Fruit fly (Drosophila melanogaster) whole organism, embryonic: ENCODE results near the gene RpL13.

ENCODE experiments used
- CG10366 ChIP-seq: fragments of 200-800 bp; sonication (Bioruptor generic); IDR thresholded peaks from 2 replicates; pipeline ENCODE4 v1.3.6; 2022; ENCODE audit warnings: missing biosample characterization, missing genetic modification characterization
- CG11398 ChIP-seq: fragments of 200-800 bp; sonication (Bioruptor generic); optimal IDR thresholded peaks from 2 replicates; lab custom pipeline; 2016; ENCODE audit warnings: missing biosample characterization, missing genetic modification characterization
- CG11504 ChIP-seq: fragments of 200-800 bp; sonication (Bioruptor generic); optimal IDR thresholded peaks from 3 replicates; lab custom pipeline; 2019; ENCODE audit warnings: missing biosample characterization, mild to moderate bottlenecking, missing genetic modification characterization, moderate library complexity
- CG12744 ChIP-seq: fragments of 200-800 bp; sonication (Bioruptor generic); optimal IDR thresholded peaks from 2 replicates; lab custom pipeline; 2016; ENCODE audit warnings: missing biosample characterization, missing genetic modification characterization
- CG13123 ChIP-seq: fragments of 200-800 bp; sonication (Bioruptor generic); optimal IDR thresholded peaks from 2 replicates; lab custom pipeline; 2016; ENCODE audit warnings: missing biosample characterization, missing genetic modification characterization
- CG15073 ChIP-seq: fragments of 200-800 bp; sonication (Bioruptor generic); optimal IDR thresholded peaks from 2 replicates; lab custom pipeline; 2016; ENCODE audit warnings: missing biosample characterization, missing genetic modification characterization
- CG15514 ChIP-seq: fragments of 200-800 bp; sonication (Bioruptor generic); optimal IDR thresholded peaks from 3 replicates; lab custom pipeline; 2017; ENCODE audit warnings: missing biosample characterization, missing genetic modification characterization, mild to moderate bottlenecking, moderate library complexity, missing genetic modification reagents
- CG15696 ChIP-seq: fragments of 200-800 bp; sonication (Bioruptor generic); optimal IDR thresholded peaks from 2 replicates; lab custom pipeline; 2019; ENCODE audit warnings: missing biosample characterization, mild to moderate bottlenecking, missing genetic modification characterization, moderate library complexity
- CG17802 ChIP-seq: fragments of 200-800 bp; sonication (Bioruptor generic); optimal IDR thresholded peaks from 2 replicates; lab custom pipeline; 2018; ENCODE audit warnings: missing biosample characterization, mild to moderate bottlenecking, missing genetic modification characterization, moderate library complexity
- CG18619 ChIP-seq: fragments of 200-800 bp; sonication (Bioruptor generic); optimal IDR thresholded peaks from 3 replicates; lab custom pipeline; 2017; ENCODE audit warnings: missing biosample characterization, mild to moderate bottlenecking, missing genetic modification characterization
- CG33213 ChIP-seq: fragments of 200-800 bp; sonication (Bioruptor generic); optimal IDR thresholded peaks from 3 replicates; lab custom pipeline; 2016; ENCODE audit warnings: missing biosample characterization, missing genetic modification characterization
- CG3726 ChIP-seq: fragments of 200-800 bp; sonication (Bioruptor generic); IDR thresholded peaks from 3 replicates; pipeline ENCODE4, ENCODE4 v1.3.6; 2022; ENCODE audit warnings: missing biosample characterization, missing genetic modification characterization
- CG4328 ChIP-seq: fragments of 200-800 bp; sonication (Bioruptor generic); optimal IDR thresholded peaks from 3 replicates; lab custom pipeline; 2017; ENCODE audit warnings: missing biosample characterization, missing genetic modification reagents, missing genetic modification characterization
- CG4360 ChIP-seq: fragments of 200-800 bp; sonication (Bioruptor generic); IDR thresholded peaks from 2 replicates; pipeline ENCODE4 v1.3.6; 2022; ENCODE audit warnings: missing biosample characterization, missing genetic modification characterization
- CG4424 ChIP-seq: fragments of 200-800 bp; sonication (Bioruptor generic); optimal IDR thresholded peaks from 3 replicates; lab custom pipeline; 2016; ENCODE audit warnings: missing biosample characterization, missing genetic modification characterization
- CG6854 ChIP-seq: fragments of 200-800 bp; sonication (Bioruptor generic); optimal IDR thresholded peaks from 3 replicates; lab custom pipeline; 2017; ENCODE audit warnings: missing biosample characterization, mild to moderate bottlenecking, missing genetic modification characterization
- CG7556 ChIP-seq: fragments of 200-800 bp; sonication (Bioruptor generic); optimal IDR thresholded peaks from 2 replicates; lab custom pipeline; 2017; ENCODE audit warnings: missing biosample characterization, mild to moderate bottlenecking, missing genetic modification characterization
- CG9609 ChIP-seq: fragments of 200-800 bp; sonication (Bioruptor generic); optimal IDR thresholded peaks from 3 replicates; lab custom pipeline; 2016; ENCODE audit warnings: missing biosample characterization, missing genetic modification characterization
- CG9817 ChIP-seq: fragments of 200-800 bp; sonication (Bioruptor generic); optimal IDR thresholded peaks from 2 replicates; lab custom pipeline; 2018; ENCODE audit warnings: missing biosample characterization, mild to moderate bottlenecking, missing genetic modification characterization, moderate library complexity
- Chrac-16 ChIP-seq: fragments of 200-800 bp; sonication (Bioruptor generic); optimal IDR thresholded peaks from 3 replicates; lab custom pipeline; 2016; ENCODE audit warnings: missing biosample characterization, missing genetic modification characterization
- CkIIα-i1 ChIP-seq: fragments of 200-800 bp; sonication (Bioruptor generic); IDR thresholded peaks from 2 replicates; pipeline ENCODE4 v1.3.6; 2022; ENCODE audit warnings: missing biosample characterization, missing genetic modification characterization
- CoRest ChIP-seq: fragments of 200-800 bp; sonication (Bioruptor generic); optimal IDR thresholded peaks from 3 replicates; lab custom pipeline; 2018; ENCODE audit warnings: missing biosample characterization, mild to moderate bottlenecking, missing genetic modification characterization, moderate library complexity
- H15 ChIP-seq: fragments of 200-800 bp; sonication (Bioruptor generic); IDR thresholded peaks from 3 replicates; pipeline ENCODE4 v1.3.6; 2022; ENCODE audit warnings: missing biosample characterization, missing genetic modification characterization
- HLH3B ChIP-seq: fragments of 200-800 bp; sonication (Bioruptor generic); IDR thresholded peaks from 2 replicates; pipeline ENCODE4 v1.3.6; 2022; ENCODE audit warnings: missing biosample characterization, missing genetic modification characterization
- Hey ChIP-seq: fragments of 200-800 bp; sonication (Bioruptor generic); optimal IDR thresholded peaks from 3 replicates; lab custom pipeline; 2018; ENCODE audit warnings: missing biosample characterization, mild to moderate bottlenecking, missing genetic modification characterization
- Jarid2 ChIP-seq: fragments of 200-800 bp; sonication (Bioruptor generic); optimal IDR thresholded peaks from 3 replicates; lab custom pipeline; 2017; ENCODE audit warnings: mild to moderate bottlenecking, missing biosample characterization, missing genetic modification reagents, missing genetic modification characterization
- Kr ChIP-seq: fragments of 200-800 bp; sonication (Bioruptor generic); optimal IDR thresholded peaks from 2 replicates; lab custom pipeline; 2017; ENCODE audit warnings: missing biosample characterization, mild to moderate bottlenecking, missing genetic modification characterization
- Med ChIP-seq: fragments of 200-800 bp; sonication (Bioruptor generic); peaks from one replicate; lab custom pipeline; 2016; ENCODE audit warnings: missing biosample characterization, missing genetic modification characterization, mild to moderate bottlenecking, inconsistent platforms, moderate library complexity
- Myb ChIP-seq: fragments of 200-800 bp; sonication (Bioruptor generic); optimal IDR thresholded peaks from 2 replicates; lab custom pipeline; 2016; ENCODE audit warnings: missing biosample characterization, missing genetic modification characterization
- Ravus ChIP-seq: fragments of 200-800 bp; sonication (Bioruptor generic); IDR thresholded peaks from 2 replicates; pipeline ENCODE4 v1.3.6; 2022; ENCODE audit warnings: missing biosample characterization, missing genetic modification characterization
- Stat92E ChIP-seq, 3 experiments: fragments of >200 bp in 2 of 3; fragments of 200-800 bp in 1 of 3; sonication (Bioruptor generic) in 1 of 3; optimal IDR thresholded peaks; 2 replicates each; lab custom pipeline; 2017 to 2019; ENCODE audit warnings: missing biosample characterization in 3 of 3, missing genetic modification characterization in 3 of 3, mild to moderate bottlenecking in 1 of 3, moderate library complexity in 1 of 3
- ac ChIP-seq: fragments of 200-800 bp; sonication (Bioruptor generic); optimal IDR thresholded peaks from 3 replicates; lab custom pipeline; 2017; ENCODE audit warnings: missing biosample characterization, mild to moderate bottlenecking, missing genetic modification characterization
- chinmo ChIP-seq: fragments of 200-800 bp; sonication (Bioruptor generic); IDR thresholded peaks from 4 replicates; pipeline ENCODE4 v1.3.6; 2022; ENCODE audit warnings: missing biosample characterization, missing genetic modification characterization; ENCODE audit not compliant: partially characterized antibody
- ci ChIP-seq: fragments of 200-800 bp; sonication (Bioruptor generic); IDR thresholded peaks from 3 replicates; pipeline ENCODE4 v1.3.6; 2022; ENCODE audit warnings: missing biosample characterization, missing genetic modification characterization
- da ChIP-seq: fragments of 200-800 bp; sonication (Bioruptor generic); optimal IDR thresholded peaks from 2 replicates; lab custom pipeline; 2016; ENCODE audit warnings: missing biosample characterization, missing genetic modification characterization
- disco-r ChIP-seq: fragments of 200-800 bp; sonication (Bioruptor generic); optimal IDR thresholded peaks from 2 replicates; lab custom pipeline; 2016; ENCODE audit warnings: missing biosample characterization, missing genetic modification characterization
- ftz-f1 ChIP-seq: fragments of 200-800 bp; sonication (Bioruptor generic); optimal IDR thresholded peaks from 2 replicates; lab custom pipeline; 2016; ENCODE audit warnings: missing biosample characterization, missing genetic modification characterization
- gcm ChIP-seq: fragments of 200-800 bp; sonication (Bioruptor generic); optimal IDR thresholded peaks from 2 replicates; lab custom pipeline; 2019; ENCODE audit warnings: missing biosample characterization, mild to moderate bottlenecking, missing genetic modification characterization, moderate library complexity
- gfzf ChIP-seq: fragments of 200-800 bp; sonication (Bioruptor generic); optimal IDR thresholded peaks from 2 replicates; lab custom pipeline; 2016; ENCODE audit warnings: missing biosample characterization, mild to moderate bottlenecking, missing genetic modification characterization, moderate library complexity
- gt ChIP-seq: fragments of 200-800 bp; sonication (Bioruptor generic); IDR thresholded peaks from 2 replicates; pipeline ENCODE4 v1.3.6; 2022; ENCODE audit warnings: missing biosample characterization, missing genetic modification characterization
- klu ChIP-seq: fragments of 200-800 bp; sonication (Bioruptor generic); IDR thresholded peaks from 2 replicates; pipeline ENCODE4 v1.3.6; 2022; ENCODE audit warnings: missing biosample characterization, missing genetic modification characterization
- kni ChIP-seq: fragments of 200-800 bp; sonication (Bioruptor generic); optimal IDR thresholded peaks from 3 replicates; lab custom pipeline; 2017; ENCODE audit warnings: mild to moderate bottlenecking, missing biosample characterization, missing genetic modification reagents, missing genetic modification characterization
- lov ChIP-seq, 2 experiments: fragments of 200-800 bp in 1 of 2; fragments of >200 bp in 1 of 2; sonication (Bioruptor generic) in 1 of 2; IDR thresholded peaks in 1 of 2; optimal IDR thresholded peaks in 1 of 2; 2 replicates in 1 of 2; 3 replicates in 1 of 2; pipeline versions ENCODE4 v1.3.6 to Lab custom; 2017 to 2022; ENCODE audit warnings: missing biosample characterization in 1 of 2, missing genetic modification characterization in 1 of 2
- scrt ChIP-seq: fragments of 200-800 bp; sonication (Bioruptor generic); optimal IDR thresholded peaks from 2 replicates; lab custom pipeline; 2018; ENCODE audit warnings: missing biosample characterization, mild to moderate bottlenecking, missing genetic modification characterization, moderate library complexity
- sisA ChIP-seq: fragments of 200-800 bp; sonication (Bioruptor generic); IDR thresholded peaks from 2 replicates; pipeline ENCODE4 v1.3.6; 2022; ENCODE audit warnings: missing biosample characterization, missing genetic modification characterization
- sob ChIP-seq: fragments of 200-800 bp; sonication (Bioruptor generic); IDR thresholded peaks from 2 replicates; pipeline ENCODE4 v1.3.6; 2022; ENCODE audit warnings: missing biosample characterization, missing genetic modification characterization
- tgo ChIP-seq: fragments of 200-800 bp; sonication (Bioruptor generic); IDR thresholded peaks from 3 replicates; pipeline ENCODE4 v1.3.6; 2022; ENCODE audit warnings: missing biosample characterization, missing genetic modification characterization
- trh ChIP-seq: fragments of 200-800 bp; sonication (Bioruptor generic); optimal IDR thresholded peaks from 2 replicates; lab custom pipeline; 2016; ENCODE audit warnings: missing biosample characterization, missing genetic modification characterization
- tx ChIP-seq: fragments of 200-800 bp; sonication (Bioruptor generic); optimal IDR thresholded peaks from 2 replicates; lab custom pipeline; 2016; ENCODE audit warnings: missing biosample characterization, missing genetic modification characterization
- wek ChIP-seq: fragments of 200-800 bp; sonication (Bioruptor generic); optimal IDR thresholded peaks from 3 replicates; lab custom pipeline; 2018; ENCODE audit warnings: missing biosample characterization, mild to moderate bottlenecking, missing genetic modification characterization, moderate library complexity
- zen2 ChIP-seq: fragments of 200-800 bp; sonication (Bioruptor generic); IDR thresholded peaks from 3 replicates; pipeline ENCODE4 v1.3.6; 2022; ENCODE audit warnings: missing biosample characterization, missing genetic modification characterization; ENCODE audit not compliant: partially characterized antibody

The RpL13 gene

dm6 chr2L:9963603-9964042, 3.5 kb upstream of the RpL13 start, which contains the start of gene CG5850 (continued):
- TF ChIP-seq sob (GFP tag; lab: Robert Waterston, UW) (no peak), ftz-f1 (GFP tag; lab: Kevin White, UChicago) (no peak), CG33213 (no peak), Myb (GFP tag; lab: Kevin White, UChicago) (no peak), CG9609 (GFP tag; lab: Kevin White, UChicago) (no peak), scrt (GFP tag; lab: Kevin White, UChicago) (peak; percentile 26), CG17802 (no peak), tgo (no peak), sisA (GFP tag; lab: Robert Waterston, UW) (no peak), CG12744 (GFP tag; lab: Kevin White, UChicago) (no peak), CG15073 (GFP tag; lab: Kevin White, UChicago) (no peak), gt (GFP tag; lab: Robert Waterston, UW) (no peak), wek (GFP tag; lab: Kevin White, UChicago) (no peak), chinmo (no peak), gfzf (GFP tag; lab: Kevin White, UChicago) (peak; percentile 58), CG4424 (peak; percentile 20), klu (GFP tag; lab: Robert Waterston, UW) (no peak), trh (GFP tag; lab: Kevin White, UChicago) (no peak), CG11504 (tag; lab: Kevin White, UChicago) (no peak), CG4328 (GFP tag; lab: Kevin White, UChicago) (no peak), CG7556 (no peak), ci (GFP tag; lab: Robert Waterston, UW) (no peak), Ravus (GFP tag; lab: Robert Waterston, UW) (no peak), gcm (GFP tag; lab: Kevin White, UChicago) (no peak), CG18619 (GFP tag; lab: Kevin White, UChicago) (no peak), H15 (no peak), CoRest (tag; lab: Kevin White, UChicago) (peak; percentile 52), Jarid2 (no peak), CG15696 (tag; lab: Kevin White, UChicago) (peak; percentile 4), Chrac-16 (GFP tag; lab: Kevin White, UChicago) (no peak), Stat92E (GFP tag; optimal IDR thresholded peaks at IDR 0.05; lab: Kevin White, UChicago) (no peak), HLH3B (GFP tag; lab: Robert Waterston, UW) (no peak), zen2 (GFP tag; lab: Robert Waterston, UW) (no peak), CkIIα-i1 (GFP tag; lab: Robert Waterston, UW) (no peak), CG13123 (no peak), Med (GFP tag; lab: Kevin White, UChicago) (no peak), kni (GFP tag; lab: Kevin White, UChicago) (no peak), CG11398 (GFP tag; lab: Kevin White, UChicago) (no peak), Hey (tag; lab: Kevin White, UChicago) (no peak), CG9817 (no peak), Kr (GFP tag; lab: Kevin White, UChicago) (no peak), CG3726 (GFP tag; lab: Robert Waterston, UW) (no peak), CG4360 (GFP tag; lab: Robert Waterston, UW) (no peak), ac (GFP tag; lab: Kevin White, UChicago) (no peak), da (GFP tag; lab: Kevin White, UChicago) (no peak), disco-r (GFP tag; lab: Kevin White, UChicago) (no peak), tx (no peak), CG6854 (GFP tag; lab: Kevin White, UChicago) (no peak), lov (optimal IDR thresholded peaks at IDR 0.05; lab: Kevin White, UChicago) (no peak), lov (GFP tag; IDR thresholded peaks at IDR 0.05; lab: Robert Waterston, UW) (no peak), CG10366 (GFP tag; lab: Robert Waterston, UW) (no peak), CG15514 (GFP tag; lab: Kevin White, UChicago) (peak; percentile 32)
